Worm (Caenorhabditis elegans) whole organism, L3 larva: ENCODE data around the gene ctsa-4.2.
A peak's percentile ranks its signal among the peaks of the same experiment; 100 is the strongest.

Experiments used
- R02D3.7 ChIP-seq: fragments of 150-350 bp; optimal IDR thresholded peaks from 2 replicates; lab custom pipeline; 2014; ENCODE audit warnings: missing biosample characterization, missing genetic modification characterization
- ZK546.5 ChIP-seq: sonication (generic microtip); optimal IDR thresholded peaks from 2 replicates; lab custom pipeline; 2017; ENCODE audit warnings: missing biosample characterization, missing genetic modification characterization
- aly-2 ChIP-seq: fragments of 150-350 bp; optimal IDR thresholded peaks from 2 replicates; lab custom pipeline; 2014; ENCODE audit warnings: missing biosample characterization, missing genetic modification characterization
- ama-1 ChIP-seq: fragments of 150-350 bp; optimal IDR thresholded peaks from 2 replicates; lab custom pipeline; 2018
- ceh-16 ChIP-seq: sonication (generic microtip); optimal IDR thresholded peaks from 2 replicates; lab custom pipeline; 2017; ENCODE audit warnings: missing biosample characterization, missing genetic modification characterization
- ceh-28 ChIP-seq: fragments of 150-350 bp; optimal IDR thresholded peaks from 2 replicates; lab custom pipeline; 2014; ENCODE audit warnings: missing biosample characterization, missing genetic modification reagents, missing genetic modification characterization
- ceh-82 ChIP-seq: fragments of 150-350 bp; optimal IDR thresholded peaks from 2 replicates; lab custom pipeline; 2014; ENCODE audit warnings: missing biosample characterization, missing genetic modification characterization
- ceh-9 ChIP-seq: sonication (generic microtip); optimal IDR thresholded peaks from 2 replicates; lab custom pipeline; 2018; ENCODE audit warnings: missing biosample characterization, missing genetic modification characterization
- daf-12 ChIP-seq: fragments of 150-350 bp; optimal IDR thresholded peaks from 2 replicates; lab custom pipeline; 2014; ENCODE audit warnings: missing biosample characterization, missing genetic modification reagents, missing genetic modification characterization
- egl-27 ChIP-seq: sonication (generic microtip); optimal IDR thresholded peaks from 4 replicates; lab custom pipeline; 2017; ENCODE audit warnings: missing biosample characterization, missing genetic modification reagents, missing genetic modification characterization
- egl-5 ChIP-seq: fragments of 150-350 bp; optimal IDR thresholded peaks from 2 replicates; lab custom pipeline; 2017; ENCODE audit warnings: missing biosample characterization, missing genetic modification reagents, missing genetic modification characterization, inconsistent platforms
- elt-1 ChIP-seq: fragments of 150-350 bp; optimal IDR thresholded peaks from 2 replicates; lab custom pipeline; 2014; ENCODE audit warnings: missing biosample characterization, missing genetic modification characterization
- elt-2 ChIP-seq: sonication (generic microtip); optimal IDR thresholded peaks from 2 replicates; lab custom pipeline; 2016; ENCODE audit warnings: missing genetic modification reagents, mild to moderate bottlenecking, missing genetic modification characterization, missing compliant biosample characterization
- elt-3 ChIP-seq, 3 experiments: fragments of 150-350 bp in 1 of 3; sonication (generic microtip) in 2 of 3; optimal IDR thresholded peaks; 2 replicates in 2 of 3; 4 replicates in 1 of 3; lab custom pipeline; 2014 to 2017; ENCODE audit warnings: missing biosample characterization in 3 of 3, missing genetic modification characterization in 3 of 3
- eor-1 ChIP-seq, 2 experiments: fragments of 150-350 bp; optimal IDR thresholded peaks; 2 replicates each; lab custom pipeline; 2014 to 2018; ENCODE audit warnings: missing biosample characterization in 2 of 2, missing genetic modification characterization in 2 of 2
- fkh-10 ChIP-seq: sonication (generic microtip); optimal IDR thresholded peaks from 2 replicates; lab custom pipeline; 2017; ENCODE audit warnings: missing biosample characterization, missing genetic modification reagents, missing genetic modification characterization
- fkh-2 ChIP-seq: fragments of 150-350 bp; optimal IDR thresholded peaks from 2 replicates; lab custom pipeline; 2014; ENCODE audit warnings: missing biosample characterization, missing genetic modification reagents, missing genetic modification characterization
- fos-1 ChIP-seq: fragments of 150-350 bp; optimal IDR thresholded peaks from 2 replicates; lab custom pipeline; 2014; ENCODE audit warnings: missing biosample characterization, missing genetic modification characterization
- hmg-11 ChIP-seq: sonication (generic microtip); optimal IDR thresholded peaks from 2 replicates; lab custom pipeline; 2016; ENCODE audit warnings: missing genetic modification characterization, missing compliant biosample characterization
- jun-1 ChIP-seq: fragments of 150-350 bp; optimal IDR thresholded peaks from 2 replicates; lab custom pipeline; 2014; ENCODE audit warnings: missing biosample characterization, missing genetic modification reagents, missing genetic modification characterization
- lin-15B ChIP-seq: fragments of 150-350 bp; optimal IDR thresholded peaks from 2 replicates; lab custom pipeline; 2014; ENCODE audit warnings: missing biosample characterization, missing genetic modification characterization
- lin-39 ChIP-seq: fragments of 150-350 bp; optimal IDR thresholded peaks from 2 replicates; lab custom pipeline; 2018; ENCODE audit warnings: missing biosample characterization, missing genetic modification reagents, missing genetic modification characterization
- lsy-12 ChIP-seq: sonication (generic microtip); optimal IDR thresholded peaks from 2 replicates; lab custom pipeline; 2016; ENCODE audit warnings: mild to moderate bottlenecking, missing genetic modification characterization, missing compliant biosample characterization
- mdl-1 ChIP-seq: fragments of 150-350 bp; optimal IDR thresholded peaks from 2 replicates; lab custom pipeline; 2014; ENCODE audit warnings: missing biosample characterization, missing genetic modification characterization
- mml-1 ChIP-seq: fragments of 150-350 bp; sonication (generic microtip); optimal IDR thresholded peaks from 3 replicates; lab custom pipeline; 2014; ENCODE audit warnings: missing biosample characterization, missing genetic modification characterization
- nfya-1 ChIP-seq: sonication (generic microtip); optimal IDR thresholded peaks from 2 replicates; lab custom pipeline; 2017; ENCODE audit warnings: missing genetic modification characterization, mild to moderate bottlenecking, missing compliant biosample characterization, antibody characterized with exemption, moderate library complexity; ENCODE audit not compliant: insufficient read depth
- nhr-11 ChIP-seq: fragments of 150-350 bp; optimal IDR thresholded peaks from 2 replicates; lab custom pipeline; 2014; ENCODE audit warnings: missing biosample characterization, missing genetic modification characterization
- nhr-12 ChIP-seq: fragments of 150-350 bp; optimal IDR thresholded peaks from 2 replicates; lab custom pipeline; 2014; ENCODE audit warnings: missing biosample characterization, missing genetic modification characterization
- nhr-23 ChIP-seq: fragments of 150-350 bp; optimal IDR thresholded peaks from 2 replicates; lab custom pipeline; 2014; ENCODE audit warnings: missing biosample characterization, missing genetic modification reagents, missing genetic modification characterization
- nhr-237 ChIP-seq: fragments of 150-350 bp; optimal IDR thresholded peaks from 2 replicates; lab custom pipeline; 2014; ENCODE audit warnings: missing biosample characterization, missing genetic modification characterization
- nhr-25 ChIP-seq: sonication (generic microtip); optimal IDR thresholded peaks from 2 replicates; lab custom pipeline; 2017; ENCODE audit warnings: missing biosample characterization, missing genetic modification characterization
- nhr-28 ChIP-seq: fragments of 150-350 bp; optimal IDR thresholded peaks from 2 replicates; lab custom pipeline; 2014; ENCODE audit warnings: missing biosample characterization, missing genetic modification characterization
- nhr-43 ChIP-seq: sonication (generic microtip); optimal IDR thresholded peaks from 2 replicates; lab custom pipeline; 2016; ENCODE audit warnings: mild to moderate bottlenecking, missing genetic modification characterization, missing compliant biosample characterization; ENCODE audit not compliant: poor library complexity, severe bottlenecking
- nhr-67 ChIP-seq: fragments of 150-350 bp; optimal IDR thresholded peaks from 2 replicates; lab custom pipeline; 2014; ENCODE audit warnings: missing biosample characterization, missing genetic modification characterization
- nhr-76 ChIP-seq: fragments of 150-350 bp; sonication (generic microtip); optimal IDR thresholded peaks from 5 replicates; lab custom pipeline; 2014; ENCODE audit warnings: missing biosample characterization, missing genetic modification characterization
- nhr-77 ChIP-seq: fragments of 150-350 bp; optimal IDR thresholded peaks from 2 replicates; lab custom pipeline; 2014; ENCODE audit warnings: missing biosample characterization, missing genetic modification characterization
- pha-4 ChIP-seq: fragments of 150-350 bp; optimal IDR thresholded peaks from 2 replicates; lab custom pipeline; 2014; ENCODE audit warnings: missing biosample characterization, missing genetic modification reagents, missing genetic modification characterization
- pqm-1 ChIP-seq: fragments of 150-350 bp; optimal IDR thresholded peaks from 2 replicates; lab custom pipeline; 2017; ENCODE audit warnings: missing biosample characterization, missing genetic modification characterization, inconsistent platforms
- sea-2 ChIP-seq: fragments of 150-350 bp; sonication (generic microtip); optimal IDR thresholded peaks from 4 replicates; lab custom pipeline; 2014; ENCODE audit warnings: missing biosample characterization, missing genetic modification reagents, missing genetic modification characterization
- skn-1 ChIP-seq: fragments of 150-350 bp; optimal IDR thresholded peaks from 2 replicates; lab custom pipeline; 2014; ENCODE audit warnings: missing biosample characterization, missing genetic modification characterization
- snpc-4 ChIP-seq: fragments of 150-350 bp; optimal IDR thresholded peaks from 2 replicates; lab custom pipeline; 2014; ENCODE audit warnings: missing biosample characterization, missing genetic modification characterization
- tbx-2 ChIP-seq: sonication (generic microtip); optimal IDR thresholded peaks from 2 replicates; lab custom pipeline; 2016; ENCODE audit warnings: mild to moderate bottlenecking, missing genetic modification characterization, missing compliant biosample characterization
- unc-39 ChIP-seq: sonication (generic microtip); optimal IDR thresholded peaks from 4 replicates; lab custom pipeline; 2017; ENCODE audit warnings: missing biosample characterization, missing genetic modification characterization
- unc-62 ChIP-seq: fragments of 150-350 bp; sonication (generic microtip); optimal IDR thresholded peaks from 4 replicates; lab custom pipeline; 2014; ENCODE audit warnings: missing biosample characterization, missing genetic modification reagents, missing genetic modification characterization
- zag-1 ChIP-seq: fragments of 150-350 bp; optimal IDR thresholded peaks from 2 replicates; lab custom pipeline; 2014; ENCODE audit warnings: missing biosample characterization, missing genetic modification characterization
- ztf-11 ChIP-seq: fragments of 150-350 bp; optimal IDR thresholded peaks from 2 replicates; lab custom pipeline; 2014; ENCODE audit warnings: missing biosample characterization, missing genetic modification characterization
- ztf-4 ChIP-seq: fragments of 150-350 bp; optimal IDR thresholded peaks from 2 replicates; lab custom pipeline; 2014; ENCODE audit warnings: missing biosample characterization, missing genetic modification characterization

Gene ctsa-4.2

ce11 chrIII:6606022-6606467 lies 6.3 kb upstream of the ctsa-4.2 start:
- TF ChIP-seq elt-2 (tag; lab: Kevin White, UChicago) (peak; percentile 60), daf-12 (tag; lab: Kevin White, UChicago) (no peak), nhr-237 (no peak), nhr-25 (tag; lab: Kevin White, UChicago) (peak; percentile 72), tbx-2 (tag; lab: Kevin White, UChicago) (peak; percentile 7), snpc-4 (peak; percentile 5), ama-1 (lab: Kevin White, UChicago) (peak; percentile 95), ceh-82 (tag; lab: Kevin White, UChicago) (no peak), elt-3 (tag; optimal IDR thresholded peaks at IDR 0.05; lab: Kevin White, UChicago) (no peak), nfya-1 (tag; lab: Kevin White, UChicago) (peak; percentile 86), fkh-2 (tag; lab: Kevin White, UChicago) (no peak), hmg-11 (tag; lab: Kevin White, UChicago) (peak; percentile 69), zag-1 (tag; lab: Kevin White, UChicago) (no peak), eor-1 (tag; optimal IDR thresholded peaks at IDR 0.05; lab: Kevin White, UChicago) (no peak), nhr-77 (tag; lab: Kevin White, UChicago) (peak; percentile 31), ceh-28 (peak; percentile 30), nhr-11 (tag; lab: Kevin White, UChicago) (no peak), jun-1 (tag; lab: Kevin White, UChicago) (no peak), unc-62 (peak; percentile 30), pqm-1 (tag; lab: Kevin White, UChicago) (peak; percentile 8), elt-1 (tag; lab: Kevin White, UChicago) (no peak), egl-5 (no peak), ztf-11 (tag; lab: Kevin White, UChicago) (no peak), lin-39 (tag; lab: Kevin White, UChicago) (peak; percentile 68), fkh-10 (GFP tag; lab: Kevin White, UChicago) (no peak), ceh-9 (no peak), fos-1 (tag; lab: Kevin White, UChicago) (peak; percentile 59), pha-4 (no peak), ZK546.5 (tag; lab: Kevin White, UChicago) (no peak), sea-2 (GFP tag; lab: Kevin White, UChicago) (no peak), ztf-4 (tag; lab: Kevin White, UChicago) (peak; percentile 56), lsy-12 (tag; lab: Kevin White, UChicago) (peak; percentile 74), nhr-23 (tag; lab: Kevin White, UChicago) (peak; percentile 51), ceh-16 (tag; lab: Kevin White, UChicago) (no peak), aly-2 (tag; lab: Kevin White, UChicago) (no peak), nhr-43 (tag; lab: Kevin White, UChicago) (peak; percentile 60), unc-39 (no peak), mdl-1 (tag; lab: Kevin White, UChicago) (peak; percentile 68), nhr-12 (tag; lab: Kevin White, UChicago) (no peak), nhr-28 (tag; lab: Kevin White, UChicago) (no peak), skn-1 (peak; percentile 49), R02D3.7 (tag; lab: Kevin White, UChicago) (peak; percentile 52), mml-1 (no peak), lin-15B (tag; lab: Kevin White, UChicago) (peak; percentile 57), nhr-67 (tag; lab: Kevin White, UChicago) (no peak), egl-27 (tag; lab: Kevin White, UChicago) (no peak), nhr-76 (tag; lab: Kevin White, UChicago) (no peak)
